Worm (Caenorhabditis elegans): Measurements from ENCODE around the gene C25D7.16.

The C25D7.16 gene

DNA sequence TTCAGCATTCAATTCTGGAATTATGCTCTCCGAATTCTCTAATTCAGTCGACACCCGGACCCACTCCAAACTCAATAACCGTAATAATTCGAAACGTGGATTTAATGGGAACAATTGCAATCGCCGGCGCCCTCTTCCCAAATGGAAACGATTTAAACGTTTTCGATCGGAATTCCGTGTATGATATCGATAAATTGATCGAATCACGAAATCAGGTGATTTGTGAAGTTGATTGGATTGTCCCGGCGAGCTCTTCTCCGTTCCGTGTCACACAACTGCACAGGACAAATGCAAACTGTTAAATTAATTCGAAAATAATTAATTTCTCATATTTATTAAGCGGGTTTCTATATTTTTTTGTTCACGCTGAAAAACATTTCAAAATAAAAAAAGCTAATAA, at the start of gene C25D7.16:
TSS of gene C25D7.16 (plus strand) at position 301 of the 400 bp plus-strand sequence.
- TF ChIP-seq ceh-16 (tag; optimal IDR thresholded peaks at IDR 0.05) = no peak
- no peak for TF ChIP-seq C34F6.9 (tag; optimal IDR thresholded peaks at IDR 0.05)
- no peak for TF ChIP-seq unc-39 (tag; optimal IDR thresholded peaks at IDR 0.05)
- TF ChIP-seq unc-62 (GFP tag; optimal IDR thresholded peaks at IDR 0.05) = no peak
- no peak for TF ChIP-seq egl-27 (tag; optimal IDR thresholded peaks at IDR 0.05)
- TF ChIP-seq nhr-77 (tag; optimal IDR thresholded peaks at IDR 0.05) = no peak
- TF ChIP-seq snpc-4 (tag; optimal IDR thresholded peaks at IDR 0.05) = no peak
- TF ChIP-seq alr-1 (tag; optimal IDR thresholded peaks at IDR 0.05) = no peak
- no peak for TF ChIP-seq lin-39 (tag; optimal IDR thresholded peaks at IDR 0.05)
- no peak for TF ChIP-seq mdl-1 (tag; optimal IDR thresholded peaks at IDR 0.05)
- TF ChIP-seq lin-13 (GFP tag; optimal IDR thresholded peaks at IDR 0.05) = no peak
- no peak for TF ChIP-seq ztf-1 (GFP tag; conservative IDR thresholded peaks at IDR 0.05)
- TF ChIP-seq nhr-237 (tag; optimal IDR thresholded peaks at IDR 0.05) = no peak
- TF ChIP-seq lin-11 (tag; optimal IDR thresholded peaks at IDR 0.05) = no peak
- TF ChIP-seq ama-1 (optimal IDR thresholded peaks at IDR 0.05) = no peak

- no peak for TF ChIP-seq R02D3.7 (tag; optimal IDR thresholded peaks at IDR 0.05)
- no peak for TF ChIP-seq elt-3 (tag; optimal IDR thresholded peaks at IDR 0.05)
- TF ChIP-seq nhr-77 (tag; optimal IDR thresholded peaks at IDR 0.05) = no peak
- no peak for TF ChIP-seq blmp-1 (tag; optimal IDR thresholded peaks at IDR 0.05; ENCODE audit: insufficient read depth)
- no peak for TF ChIP-seq sma-9 (GFP tag; optimal IDR thresholded peaks at IDR 0.05)
- TF ChIP-seq sma-9 (tag; optimal IDR thresholded peaks at IDR 0.05) = no peak
- TF ChIP-seq ceh-82 (tag; optimal IDR thresholded peaks at IDR 0.05) = no peak
- TF ChIP-seq ceh-16 (tag; optimal IDR thresholded peaks at IDR 0.05) = no peak
- no peak for TF ChIP-seq nhr-129 (tag; optimal IDR thresholded peaks at IDR 0.05)
- no peak for TF ChIP-seq alr-1 (tag; optimal IDR thresholded peaks at IDR 0.05)
- no peak for TF ChIP-seq nhr-10 (tag; optimal IDR thresholded peaks at IDR 0.05)
- TF ChIP-seq mbf-1 (tag; optimal IDR thresholded peaks at IDR 0.05) = no peak
- TF ChIP-seq ZK546.5 (tag; optimal IDR thresholded peaks at IDR 0.05) = no peak
Measured at ce11 chrV:15011560-15011959, 44.4 kb upstream of the C25D7.16 start, which contains the start of gene nmr-2. TSS of gene nmr-2 (minus strand) at chrV:15011660.

ce11 chrV:15012542-15013301, 43.3 kb upstream of the C25D7.16 start:
- TF ChIP-seq nhr-129 (tag; optimal IDR thresholded peaks at IDR 0.05) = peak; percentile 50
- no peak for TF ChIP-seq crh-2 (tag; optimal IDR thresholded peaks at IDR 0.05)
- TF ChIP-seq sem-4 (tag; optimal IDR thresholded peaks at IDR 0.05) = no peak
- no peak for TF ChIP-seq nhr-12 (tag; optimal IDR thresholded peaks at IDR 0.05)
- TF ChIP-seq nhr-6 (tag; optimal IDR thresholded peaks at IDR 0.05) = no peak
- TF ChIP-seq fos-1 (tag; optimal IDR thresholded peaks at IDR 0.05) = no peak
- no peak for TF ChIP-seq lin-13 (GFP tag; optimal IDR thresholded peaks at IDR 0.05)
- TF ChIP-seq nhr-77 (tag; optimal IDR thresholded peaks at IDR 0.05) = no peak
- TF ChIP-seq egl-27 (tag; optimal IDR thresholded peaks at IDR 0.05) = no peak
- TF ChIP-seq nhr-237 (tag; optimal IDR thresholded peaks at IDR 0.05) = no peak
- no peak for TF ChIP-seq peb-1 (tag; optimal IDR thresholded peaks at IDR 0.05)
- no peak for TF ChIP-seq unc-39 (tag; optimal IDR thresholded peaks at IDR 0.05)
- no peak for TF ChIP-seq elt-1 (tag; optimal IDR thresholded peaks at IDR 0.05)
- peak; percentile 18 for TF ChIP-seq nhr-25 (tag; optimal IDR thresholded peaks at IDR 0.05)
- TF ChIP-seq Y55F3AM.14 (GFP tag; optimal IDR thresholded peaks at IDR 0.05) = no peak
- no peak for TF ChIP-seq C34F6.9 (tag; optimal IDR thresholded peaks at IDR 0.05)
- no peak for TF ChIP-seq ztf-4 (tag; optimal IDR thresholded peaks at IDR 0.05)
- TF ChIP-seq ama-1 (optimal IDR thresholded peaks at IDR 0.05) = peak; percentile 8
- TF ChIP-seq nhr-21 (tag; optimal IDR thresholded peaks at IDR 0.05) = no peak
- TF ChIP-seq lin-11 (tag; optimal IDR thresholded peaks at IDR 0.05) = peak; percentile 7
- no peak for TF ChIP-seq snpc-4 (tag; optimal IDR thresholded peaks at IDR 0.05)
- TF ChIP-seq sma-9 (GFP tag; optimal IDR thresholded peaks at IDR 0.05) = peak; percentile 27
- no peak for TF ChIP-seq sma-9 (tag; optimal IDR thresholded peaks at IDR 0.05)
- no peak for TF ChIP-seq mab-5 (tag; optimal IDR thresholded peaks at IDR 0.05)
- no peak for TF ChIP-seq unc-62 (GFP tag; optimal IDR thresholded peaks at IDR 0.05)
- no peak for TF ChIP-seq aly-2 (tag; optimal IDR thresholded peaks at IDR 0.05)
- TF ChIP-seq sma-3 (GFP tag; optimal IDR thresholded peaks at IDR 0.05) = no peak
- no peak for TF ChIP-seq R02D3.7 (tag; optimal IDR thresholded peaks at IDR 0.05)
- TF ChIP-seq gmeb-1 (tag; optimal IDR thresholded peaks at IDR 0.05) = no peak
- no peak for TF ChIP-seq nhr-23 (tag; optimal IDR thresholded peaks at IDR 0.05)
- TF ChIP-seq ztf-11 (tag; optimal IDR thresholded peaks at IDR 0.05) = no peak
- TF ChIP-seq skn-1 (tag; optimal IDR thresholded peaks at IDR 0.05) = no peak
- no peak for TF ChIP-seq nhr-11 (tag; optimal IDR thresholded peaks at IDR 0.05)
- TF ChIP-seq zag-1 (tag; optimal IDR thresholded peaks at IDR 0.05) = no peak
- no peak for TF ChIP-seq dmd-4 (tag; optimal IDR thresholded peaks at IDR 0.05)
- no peak for TF ChIP-seq ztf-1 (GFP tag; conservative IDR thresholded peaks at IDR 0.05)
- no peak for TF ChIP-seq lin-39 (tag; optimal IDR thresholded peaks at IDR 0.05)
- peak; percentile 6 for TF ChIP-seq blmp-1 (tag; optimal IDR thresholded peaks at IDR 0.05; ENCODE audit: insufficient read depth)
- no peak for TF ChIP-seq mdl-1 (tag; optimal IDR thresholded peaks at IDR 0.05)
- TF ChIP-seq lsy-2 (tag; optimal IDR thresholded peaks at IDR 0.05) = no peak
- TF ChIP-seq ceh-16 (tag; optimal IDR thresholded peaks at IDR 0.05) = no peak
